Fruit fly (Drosophila melanogaster) whole organism, wandering third instar larva: ENCODE data around the gene CecA2.

Experiments
- Hr78 ChIP-seq: fragments of >200 bp; optimal IDR thresholded peaks from 2 replicates; lab custom pipeline; 2017; ENCODE audit warnings: missing biosample characterization, missing genetic modification characterization
- Jra ChIP-seq: sonication (Bioruptor generic); optimal IDR thresholded peaks from 2 replicates; lab custom pipeline; 2016; ENCODE audit warnings: missing biosample characterization, missing genetic modification characterization
- N ChIP-seq: fragments of >200 bp; optimal IDR thresholded peaks from 2 replicates; lab custom pipeline; 2018; ENCODE audit warnings: missing biosample characterization, missing external identifiers, missing genetic modification characterization
- h ChIP-seq: fragments of 200-800 bp; sonication (Bioruptor generic); optimal IDR thresholded peaks from 3 replicates; lab custom pipeline; 2016; ENCODE audit warnings: missing biosample characterization, mild to moderate bottlenecking, missing genetic modification characterization
- rgr ChIP-seq: fragments of 200-800 bp; sonication (Bioruptor generic); optimal IDR thresholded peaks from 3 replicates; lab custom pipeline; 2016; ENCODE audit warnings: missing biosample characterization, mild to moderate bottlenecking, missing genetic modification characterization
- usp ChIP-seq: fragments of >200 bp; optimal IDR thresholded peaks from 2 replicates; lab custom pipeline; 2017; ENCODE audit warnings: missing biosample characterization, missing genetic modification characterization

DNA sequence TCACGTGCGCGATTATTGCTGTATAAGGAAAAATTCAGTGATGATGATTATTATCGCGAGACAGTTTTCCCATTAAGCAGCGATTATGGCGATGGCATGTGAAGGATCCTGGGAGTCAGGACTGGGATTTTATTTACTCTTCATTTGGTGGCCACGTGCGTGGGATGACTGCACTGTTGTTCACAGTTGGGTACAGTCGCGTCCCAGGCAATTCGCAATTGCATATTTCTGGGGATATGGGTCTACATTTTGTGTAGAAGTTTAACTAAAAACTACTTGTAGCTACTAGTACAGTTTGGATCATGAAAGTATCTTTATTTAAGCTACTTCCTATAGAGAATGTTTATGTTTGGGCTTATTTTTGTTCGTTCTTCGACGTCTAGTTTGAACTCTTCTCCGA, 25.0 kb downstream of the CecA2 start:
- no peak for TF ChIP-seq Jra (GFP tag; lab: Kevin White, UChicago)
- TF ChIP-seq usp, result no peak
- TF ChIP-seq rgr (GFP tag; lab: Kevin White, UChicago), result no peak
- no peak for TF ChIP-seq Hr78 (GFP tag; lab: Kevin White, UChicago)
- TF ChIP-seq h, result no peak
- TF ChIP-seq N (GFP tag; lab: Kevin White, UChicago), result no peak
